Worm (Caenorhabditis elegans): Measurements from ENCODE around the gene cnc-5.

- no peak for TF ChIP-seq hmg-4 (GFP tag; optimal IDR thresholded peaks at IDR 0.05)
- no peak for TF ChIP-seq ama-1 (optimal IDR thresholded peaks at IDR 0.05)
- TF ChIP-seq aly-1 (tag; optimal IDR thresholded peaks at IDR 0.05): no peak
- TF ChIP-seq pes-1 (GFP tag; IDR thresholded peaks at IDR 0.05): no peak
- TF ChIP-seq tbx-37 (GFP tag; conservative IDR thresholded peaks at IDR 0.05): no peak
- no peak for TF ChIP-seq F13C5.2 (tag; optimal IDR thresholded peaks at IDR 0.05)
- no peak for TF ChIP-seq flt-1 (GFP tag; IDR thresholded peaks at IDR 0.05)
- no peak for TF ChIP-seq hmbx-1 (tag; optimal IDR thresholded peaks at IDR 0.05)
- TF ChIP-seq ceh-13 (GFP tag; optimal IDR thresholded peaks at IDR 0.05): no peak
- TF ChIP-seq tra-4 (tag; optimal IDR thresholded peaks at IDR 0.05): no peak
- no peak for TF ChIP-seq B0310.2 (tag; optimal IDR thresholded peaks at IDR 0.05)
- TF ChIP-seq ceh-36 (tag; optimal IDR thresholded peaks at IDR 0.05): no peak
- TF ChIP-seq tbx-11 (GFP tag; IDR thresholded peaks at IDR 0.05): no peak
- TF ChIP-seq sea-1 (GFP tag; conservative IDR thresholded peaks at IDR 0.05): no peak
These were observed 19.4 kb downstream of the cnc-5 start, which contains the start of the genes fpn-1.2 and pqn-54 for ce11 chrV:1464543-1465040.

Measured in whole organism, early embryonic.